Worm (Caenorhabditis elegans): Measurements from ENCODE around the gene crn-7.

crn-7 gene

DNA sequence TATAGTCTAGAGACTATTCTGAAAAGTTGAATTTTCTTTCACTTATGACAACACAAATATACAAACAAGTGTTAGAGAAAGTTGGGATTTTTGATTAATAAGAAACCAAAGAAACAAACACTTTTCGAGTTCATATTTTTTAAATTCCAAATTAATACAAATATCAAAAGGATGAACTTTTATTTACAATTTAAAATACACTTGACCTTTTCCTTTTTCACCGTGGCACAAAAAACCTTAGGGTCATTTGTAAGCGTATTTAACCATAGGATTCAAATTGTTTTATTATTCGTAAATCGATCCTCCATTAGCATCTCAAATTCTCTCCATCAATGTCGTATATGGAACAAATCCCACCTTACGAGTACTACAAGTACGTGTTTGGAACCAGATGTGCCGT lies 32.5 kb upstream of the crn-7 start, which contains the start of gene C02F5.5:
C02F5.5 (plus strand) TSS at position 301 of the 400 bp plus-strand sequence.
- TF ChIP-seq T20F7.1 (GFP tag; optimal IDR thresholded peaks at IDR 0.05) (no peak), lin-13 (GFP tag; optimal IDR thresholded peaks at IDR 0.05) (no peak), nhr-237 (tag; optimal IDR thresholded peaks at IDR 0.05) (no peak), pqm-1 (tag; optimal IDR thresholded peaks at IDR 0.05) (no peak), zip-11 (GFP tag; IDR thresholded peaks at IDR 0.05) (no peak), Y5F2A.4 (GFP tag; optimal IDR thresholded peaks at IDR 0.05) (no peak), dmd-9 (GFP tag; IDR thresholded peaks at IDR 0.05) (no peak), hlh-11 (tag; optimal IDR thresholded peaks at IDR 0.05) (no peak), zfp-3 (GFP tag; conservative IDR thresholded peaks at IDR 0.05) (no peak)

DNA sequence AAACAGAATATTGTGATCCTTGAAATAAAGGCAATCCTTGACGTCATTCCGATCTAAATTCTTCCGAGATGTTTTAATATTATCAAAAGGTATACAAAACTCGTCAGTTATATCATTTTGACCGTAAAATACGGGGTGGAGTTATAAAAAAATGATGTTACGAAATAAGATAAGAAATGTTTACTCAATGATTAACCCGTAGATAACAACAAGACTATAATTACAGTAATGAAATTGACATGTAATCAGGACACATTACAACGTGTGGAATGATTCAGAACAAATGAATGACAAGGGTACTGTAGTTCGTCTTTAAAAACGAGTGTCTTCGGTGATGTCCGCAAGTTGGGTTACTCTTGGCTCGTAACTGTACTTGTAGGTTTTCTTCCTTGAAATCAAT lies 30.5 kb upstream of the crn-7 start, which contains the start of gene tsp-2:
tsp-2 (minus strand) TSS at position 109 of the 400 bp plus-strand sequence.
- TF ChIP-seq pqm-1 (tag; optimal IDR thresholded peaks at IDR 0.05) (peak; percentile 39), unc-62 (GFP tag; optimal IDR thresholded peaks at IDR 0.05 in 1 of 2) (peak in 1 of 2 experiments; percentile 28), unc-62 (tag; optimal IDR thresholded peaks at IDR 0.05) (no peak), T20F7.1 (GFP tag; optimal IDR thresholded peaks at IDR 0.05) (peak; percentile 17), php-3 (GFP tag; IDR thresholded peaks at IDR 0.05) (peak; percentile 95), hlh-11 (tag; optimal IDR thresholded peaks at IDR 0.05) (peak; percentile 54), F10B5.3 (tag; optimal IDR thresholded peaks at IDR 0.05) (no peak), dve-1 (tag; optimal IDR thresholded peaks at IDR 0.05; ENCODE audit: insufficient read depth) (peak; percentile 76), nhr-77 (tag; optimal IDR thresholded peaks at IDR 0.05) (peak; percentile 73), lin-1 (GFP tag; IDR thresholded peaks at IDR 0.05) (no peak), dmd-6 (GFP tag; IDR thresholded peaks at IDR 0.05) (peak; percentile 84), D1046.2 (GFP tag; IDR thresholded peaks at IDR 0.05) (no peak), zip-2 (tag; optimal IDR thresholded peaks at IDR 0.05) (peak; percentile 6), Y48G9A.11 (GFP tag; IDR thresholded peaks at IDR 0.05) (no peak), daf-12 (tag; optimal IDR thresholded peaks at IDR 0.05) (no peak), F49E8.2 (tag; optimal IDR thresholded peaks at IDR 0.05; ENCODE audit: borderline replicate concordance) (no peak), saeg-2 (GFP tag; IDR thresholded peaks at IDR 0.05) (no peak), lsy-2 (tag; optimal IDR thresholded peaks at IDR 0.05) (peak in 1 of 2 experiments; percentile 75), daf-16 (GFP tag; optimal IDR thresholded peaks at IDR 0.05) (no peak), daf-16 (tag; optimal IDR thresholded peaks at IDR 0.05) (peak; percentile 73), nhr-237 (tag; optimal IDR thresholded peaks at IDR 0.05) (no peak), nhr-28 (tag; optimal IDR thresholded peaks at IDR 0.05) (peak; percentile 88)

DNA sequence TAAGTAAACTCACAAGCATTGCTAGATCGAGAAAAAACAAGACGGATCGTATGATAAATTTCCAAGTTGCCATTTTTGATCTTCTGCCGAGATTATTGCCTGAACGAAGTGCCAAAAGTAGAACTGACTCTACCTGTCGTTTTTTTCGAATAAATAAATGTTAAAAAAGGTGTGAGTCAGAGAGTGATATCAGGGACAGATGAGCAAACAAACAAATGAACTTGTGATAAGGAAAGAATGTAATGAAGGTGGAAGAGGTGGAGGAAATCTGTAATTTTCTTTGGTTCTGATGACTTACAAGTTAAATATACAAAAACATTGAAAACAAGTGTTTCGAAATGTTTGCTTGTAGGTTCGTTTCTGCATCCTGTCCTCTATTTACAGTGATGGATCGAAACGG lies 29.0 kb upstream of the crn-7 start, which contains the start of gene tsp-1:
tsp-1 (minus strand) TSS at position 99 of the 400 bp plus-strand sequence.
- TF ChIP-seq dmd-9 (GFP tag; IDR thresholded peaks at IDR 0.05) = no peak
- TF ChIP-seq ceh-28 (tag; optimal IDR thresholded peaks at IDR 0.05) = no peak
- TF ChIP-seq arid-1 (GFP tag; conservative IDR thresholded peaks at IDR 0.05) = no peak
- peak; percentile 55 for TF ChIP-seq pqm-1 (tag; optimal IDR thresholded peaks at IDR 0.05)
- peak; percentile 27 for TF ChIP-seq nhr-28 (tag; optimal IDR thresholded peaks at IDR 0.05)
- TF ChIP-seq ztf-11 (tag; optimal IDR thresholded peaks at IDR 0.05) = no peak
- TF ChIP-seq duxl-1 (tag; optimal IDR thresholded peaks at IDR 0.05; ENCODE audit: poor library complexity) = no peak
- TF ChIP-seq daf-16 (GFP tag; optimal IDR thresholded peaks at IDR 0.05) = no peak
- peak; percentile 35 for TF ChIP-seq daf-16 (tag; optimal IDR thresholded peaks at IDR 0.05)
- TF ChIP-seq pha-4 (GFP tag; IDR thresholded peaks at IDR 0.05) = no peak
- TF ChIP-seq pha-4 (tag; optimal IDR thresholded peaks at IDR 0.05) = no peak

ce11 chrIII:8240247-8240646 lies 28.1 kb upstream of the crn-7 start:
- TF ChIP-seq lin-29 (GFP tag; IDR thresholded peaks at IDR 0.05) (no peak), hlh-11 (tag; optimal IDR thresholded peaks at IDR 0.05) (peak; percentile 11), daf-16 (GFP tag; optimal IDR thresholded peaks at IDR 0.05) (no peak), daf-16 (tag; optimal IDR thresholded peaks at IDR 0.05) (peak; percentile 58), lsy-2 (tag; optimal IDR thresholded peaks at IDR 0.05) (no peak), pqm-1 (tag; optimal IDR thresholded peaks at IDR 0.05) (peak; percentile 13), dve-1 (tag; optimal IDR thresholded peaks at IDR 0.05; ENCODE audit: insufficient read depth) (peak; percentile 1), nhr-28 (tag; optimal IDR thresholded peaks at IDR 0.05) (peak; percentile 22)

All from whole organism, L4 larva.